Fruit fly (Drosophila melanogaster) whole organism, wandering third instar larva: Measurements from ENCODE around the gene CG4291.

Experiments used
- Hnf4 ChIP-seq: fragments of 200-800 bp; sonication (Bioruptor generic); optimal IDR thresholded peaks from 2 replicates; lab custom pipeline; 2016; ENCODE audit warnings: missing biosample characterization, mild to moderate bottlenecking, missing genetic modification characterization
- Hr78 ChIP-seq: fragments of >200 bp; optimal IDR thresholded peaks from 2 replicates; lab custom pipeline; 2017; ENCODE audit warnings: missing biosample characterization, missing genetic modification characterization
- Hr83 ChIP-seq: fragments of 200-300 bp; sonication (Bioruptor generic); optimal IDR thresholded peaks from 2 replicates; lab custom pipeline; 2016; ENCODE audit warnings: missing biosample characterization, mild to moderate bottlenecking, missing genetic modification characterization, moderate library complexity; ENCODE audit not compliant: poor library complexity, severe bottlenecking
- br ChIP-seq: fragments of 200-800 bp; sonication (Bioruptor generic); optimal IDR thresholded peaks from 2 replicates; lab custom pipeline; 2016; ENCODE audit warnings: missing biosample characterization, missing genetic modification characterization
- dsf ChIP-seq: sonication (Bioruptor generic); optimal IDR thresholded peaks from 2 replicates; lab custom pipeline; 2016; ENCODE audit warnings: missing biosample characterization, missing genetic modification characterization, borderline replicate concordance
- jim ChIP-seq: fragments of 175-275, 200-325 bp; sonication (Bioruptor generic); optimal IDR thresholded peaks from 2 replicates; lab custom pipeline; 2016; ENCODE audit warnings: missing biosample characterization, mild to moderate bottlenecking, missing genetic modification characterization
- pan ChIP-seq: fragments of >200 bp; optimal IDR thresholded peaks from 2 replicates; lab custom pipeline; 2017
- rgr ChIP-seq: fragments of 200-800 bp; sonication (Bioruptor generic); optimal IDR thresholded peaks from 3 replicates; lab custom pipeline; 2016; ENCODE audit warnings: missing biosample characterization, mild to moderate bottlenecking, missing genetic modification characterization

DNA sequence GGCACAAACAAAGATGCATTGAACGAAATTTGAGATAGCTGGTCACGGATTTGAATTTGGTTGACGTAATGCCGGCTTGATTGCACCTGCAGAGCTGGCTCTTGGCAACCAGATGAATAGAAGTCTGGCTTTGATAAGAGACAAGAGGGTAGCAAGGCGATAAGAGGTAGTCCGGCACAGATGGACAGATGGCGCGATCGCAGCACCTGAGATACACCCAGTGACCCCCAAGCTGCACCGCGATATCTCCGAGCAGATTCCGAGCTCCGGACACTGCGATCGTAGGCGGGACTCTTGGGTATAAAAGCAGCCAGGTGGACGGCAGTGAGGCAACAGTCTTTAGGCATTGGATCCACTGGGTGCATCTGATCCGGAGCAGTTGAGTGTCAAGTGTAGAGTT lies 45.8 kb upstream of the CG4291 start, which contains the start of gene Lsp1beta:
- TF ChIP-seq Hnf4 (GFP tag; lab: Kevin White, UChicago) (no peak), pan (lab: Kevin White, UChicago) (no peak), dsf (GFP tag; lab: Kevin White, UChicago) (no peak), rgr (GFP tag; lab: Kevin White, UChicago) (no peak), br (GFP tag; lab: Kevin White, UChicago) (no peak), Hr83 (no peak), jim (GFP tag; lab: Kevin White, UChicago) (no peak), Hr78 (GFP tag; lab: Kevin White, UChicago) (no peak)
